Fruit fly (Drosophila melanogaster): ENCODE data around the gene CSN8.

Gene CSN8

DNA sequence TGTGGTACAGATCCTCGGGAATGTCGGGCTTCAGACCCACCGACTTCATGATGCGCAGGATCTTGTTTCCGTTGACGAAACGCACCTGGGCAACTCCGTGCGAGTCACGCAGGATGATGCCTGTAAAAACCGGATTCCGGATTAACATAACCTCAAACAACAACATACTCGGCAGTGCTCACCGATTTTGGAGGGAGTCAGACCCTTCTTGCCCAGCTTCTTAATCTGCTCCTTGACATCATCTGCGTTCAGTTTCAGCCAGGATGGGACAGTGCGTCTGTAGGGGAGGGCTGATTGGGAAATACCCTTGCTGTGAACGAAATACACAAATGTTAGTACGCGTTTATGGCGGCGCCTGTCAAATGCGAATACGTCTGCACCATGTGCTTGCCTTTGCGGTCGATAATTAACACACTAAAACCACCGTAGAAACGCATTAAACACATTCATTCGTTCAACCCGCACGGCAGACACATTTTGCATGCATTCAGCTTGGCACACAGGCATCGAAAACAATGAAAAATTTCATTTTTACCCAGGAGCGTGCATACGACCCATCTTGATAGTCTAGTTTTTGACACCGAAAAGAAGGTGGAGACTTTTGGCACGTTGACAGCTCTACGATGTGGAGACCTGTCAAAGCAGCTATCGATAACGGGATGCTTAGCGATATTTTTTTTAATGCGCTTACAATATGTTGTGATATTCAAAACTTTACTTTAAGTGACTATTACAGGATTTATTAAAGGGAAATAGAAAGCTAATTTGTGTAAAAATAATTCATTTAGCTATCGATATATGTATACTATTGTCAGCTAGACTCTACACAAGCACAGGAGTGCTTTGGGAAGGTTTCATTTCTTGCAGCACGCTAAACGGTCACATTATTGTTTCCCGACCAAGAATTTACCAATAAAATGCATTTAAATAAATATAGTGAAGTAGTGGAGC lies at the start of gene CSN8, which contains the start of gene RpS13 (continued):
- TF ChIP-seq CG8924 (tag; optimal IDR thresholded peaks at IDR 0.05) (peak; percentile 38), en (GFP tag; optimal IDR thresholded peaks at IDR 0.05) (no peak), CG8290 (GFP tag; optimal IDR thresholded peaks at IDR 0.05) (no peak), CG8290 (tag; optimal IDR thresholded peaks at IDR 0.05) (peak in 1 of 2 experiments; percentile 36), hth (optimal IDR thresholded peaks at IDR 0.05) (no peak), Pdp1 (GFP tag; optimal IDR thresholded peaks at IDR 0.05) (peak in 1 of 2 experiments; percentile 9), zf30C (GFP tag; optimal IDR thresholded peaks at IDR 0.05) (no peak), tin (GFP tag; optimal IDR thresholded peaks at IDR 0.05) (no peak), Med (GFP tag) (peak; percentile 61), exex (tag; optimal IDR thresholded peaks at IDR 0.05) (peak; percentile 10), CG9876 (GFP tag; optimal IDR thresholded peaks at IDR 0.05) (no peak), CG10267 (tag; optimal IDR thresholded peaks at IDR 0.05) (peak; percentile 63), nom (GFP tag; optimal IDR thresholded peaks at IDR 0.05) (peak; percentile 32), D19B (GFP tag; optimal IDR thresholded peaks at IDR 0.05) (no peak), bsh (GFP tag; optimal IDR thresholded peaks at IDR 0.05) (peak in 1 of 2 experiments; percentile 7), CG13775 (GFP tag; optimal IDR thresholded peaks at IDR 0.05) (peak; percentile 27), CG2712 (tag; optimal IDR thresholded peaks at IDR 0.05) (peak; percentile 33), MESR4 (GFP tag; optimal IDR thresholded peaks at IDR 0.05) (peak; percentile 97), nmo (GFP tag; optimal IDR thresholded peaks at IDR 0.05) (peak; percentile 67), Meics (GFP tag; optimal IDR thresholded peaks at IDR 0.05) (peak; percentile 31), ttk (GFP tag; IDR thresholded peaks at IDR 0.05) (no peak), D (optimal IDR thresholded peaks at IDR 0.05) (no peak), D (GFP tag; optimal IDR thresholded peaks at IDR 0.05) (no peak), sim (GFP tag; IDR thresholded peaks at IDR 0.05) (no peak), CG13894 (tag; optimal IDR thresholded peaks at IDR 0.05) (peak; percentile 47), Dip3 (GFP tag; optimal IDR thresholded peaks at IDR 0.05) (peak; percentile 7), amos (GFP tag; IDR thresholded peaks at IDR 0.05; ENCODE audit: partially characterized antibody) (peak; percentile 93), CG31441 (GFP tag; IDR thresholded peaks at IDR 0.05) (peak; percentile 54; the same call in 1 of the 2 replicates), twi (tag; optimal IDR thresholded peaks at IDR 0.05) (peak; percentile 35), Nf-YC (tag; optimal IDR thresholded peaks at IDR 0.05) (peak; percentile 60), Dek (tag; optimal IDR thresholded peaks at IDR 0.05) (no peak), ci (GFP tag; IDR thresholded peaks at IDR 0.05) (0 out of 3 replicates have a peak, but pooled peaks have one; percentile 15), CG15514 (GFP tag; optimal IDR thresholded peaks at IDR 0.05) (peak; percentile 60), lmd (GFP tag; IDR thresholded peaks at IDR 0.05) (no peak), CG18011 (GFP tag; optimal IDR thresholded peaks at IDR 0.05) (peak; percentile 94), CG9727 (GFP tag; optimal IDR thresholded peaks at IDR 0.05) (peak; percentile 31), insv (GFP tag; optimal IDR thresholded peaks at IDR 0.05) (peak in 1 of 2 experiments; percentile 40), grau (tag; optimal IDR thresholded peaks at IDR 0.05) (peak; percentile 7), CG17359 (tag; optimal IDR thresholded peaks at IDR 0.05) (peak; percentile 10), CG7786 (GFP tag; optimal IDR thresholded peaks at IDR 0.05) (no peak), CG10321 (GFP tag; IDR thresholded peaks at IDR 0.05) (no peak), sr (GFP tag; IDR thresholded peaks at IDR 0.05) (no peak), CG18599 (GFP tag; optimal IDR thresholded peaks at IDR 0.05) (peak; percentile 20), abd-A (tag; optimal IDR thresholded peaks at IDR 0.05) (peak; percentile 35), CoRest (tag; optimal IDR thresholded peaks at IDR 0.05) (peak; percentile 17), H2.0 (GFP tag; IDR thresholded peaks at IDR 0.05) (no peak), CG1233 (GFP tag; optimal IDR thresholded peaks at IDR 0.05) (peak; percentile 12), sqz (GFP tag; optimal IDR thresholded peaks at IDR 0.05) (peak; percentile 28)

Data from whole organism, embryonic.